Fruit fly (Drosophila melanogaster) whole organism, larva: ENCODE data around the gene ATPsynD.

Source experiments
- noc ChIP-seq: fragments of 200-800 bp; sonication (Bioruptor generic); optimal IDR thresholded peaks from 3 replicates; lab custom pipeline; 2019; ENCODE audit warnings: missing biosample characterization, mild to moderate bottlenecking, missing genetic modification characterization, moderate library complexity

ATPsynD gene

dm6 chr3R:19094799-19095418, at the start of gene ATPsynD, which contains the start of gene mRpL55:
Gene ATPsynD, plus strand, starts transcription at chr3R:19095000.
Gene mRpL55, minus strand, starts transcription at chr3R:19094905.
- TF ChIP-seq noc (tag; lab: Kevin White, UChicago), result no peak

- peak; percentile 48 for TF ChIP-seq noc (tag; lab: Kevin White, UChicago)
Observed at dm6 chr3R:19051247-19051646, 43.6 kb upstream of the ATPsynD start.

dm6 chr3R:19052475-19052874, 42.3 kb upstream of the ATPsynD start:
- TF ChIP-seq noc (tag; lab: Kevin White, UChicago), result no peak

dm6 chr3R:19054839-19055238, 40.0 kb upstream of the ATPsynD start:
- TF ChIP-seq noc (tag; lab: Kevin White, UChicago), result no peak

- TF ChIP-seq noc (tag; lab: Kevin White, UChicago), result no peak
Observed at dm6 chr3R:19056884-19057283, 37.9 kb upstream of the ATPsynD start.

DNA sequence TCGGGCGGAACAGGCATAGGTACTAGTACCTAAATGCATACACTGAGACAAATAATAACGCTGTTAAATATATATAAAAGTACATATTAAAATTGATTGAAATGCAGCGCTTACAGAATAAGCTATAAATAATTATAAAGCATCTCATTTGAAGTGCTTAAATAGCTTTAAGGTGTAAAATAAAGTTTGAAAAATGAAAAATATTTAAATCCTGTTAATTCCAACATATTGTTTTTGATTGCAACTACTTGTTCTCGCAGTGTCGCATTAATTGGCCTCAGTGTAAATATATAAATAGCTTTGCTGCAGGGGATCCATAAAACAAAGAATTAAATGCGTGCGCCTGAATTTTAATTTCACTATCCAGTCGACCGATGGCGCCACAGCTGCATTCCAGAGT, 36.4 kb upstream of the ATPsynD start:
- TF ChIP-seq noc (tag; lab: Kevin White, UChicago), result no peak

- TF ChIP-seq noc (tag; lab: Kevin White, UChicago), result no peak
Observed at dm6 chr3R:19059285-19059684, 35.5 kb upstream of the ATPsynD start.

DNA sequence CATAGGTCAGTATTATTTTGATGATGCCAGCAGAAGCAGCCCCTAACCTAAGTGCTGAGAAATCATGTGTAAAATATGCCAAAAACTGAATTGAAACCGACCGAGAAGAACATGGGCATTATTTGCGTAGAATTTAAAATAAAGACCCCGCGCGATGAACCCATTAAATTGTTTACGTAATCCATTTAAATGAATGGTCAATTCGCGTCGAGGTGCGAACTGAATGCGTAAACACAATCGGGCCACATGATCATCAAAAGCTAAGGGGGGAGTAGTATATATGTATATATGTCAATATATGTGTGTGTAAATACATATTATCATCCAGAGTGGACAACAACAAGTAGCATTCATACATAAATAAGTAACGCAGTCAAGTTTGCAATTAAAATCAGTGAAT, 34.6 kb upstream of the ATPsynD start:
- TF ChIP-seq noc (tag; lab: Kevin White, UChicago), result peak; percentile 29

DNA sequence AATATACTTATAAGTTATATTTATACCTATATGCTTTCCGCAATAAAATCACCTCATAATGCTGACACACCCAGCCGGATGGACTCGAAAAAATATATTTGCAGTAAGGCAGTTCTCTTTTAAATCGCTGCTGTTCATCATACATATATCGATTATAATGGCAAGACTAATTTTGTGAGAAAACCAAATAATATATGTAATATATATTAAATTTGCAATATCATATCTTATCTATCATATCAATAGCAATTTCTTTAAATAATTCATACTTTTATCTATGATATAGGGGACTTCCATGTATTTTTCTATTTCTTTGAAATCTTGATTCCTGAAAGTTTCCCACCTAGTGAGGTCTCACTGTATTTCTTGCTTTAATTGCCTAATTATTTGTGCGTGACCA, 32.3 kb upstream of the ATPsynD start:
- peak; percentile 32 for TF ChIP-seq noc (tag; lab: Kevin White, UChicago)

- TF ChIP-seq noc (tag; lab: Kevin White, UChicago), result no peak
Observed at dm6 chr3R:19064037-19064664, 30.6 kb upstream of the ATPsynD start.

dm6 chr3R:19065474-19065873, 29.3 kb upstream of the ATPsynD start:
- no peak for TF ChIP-seq noc (tag; lab: Kevin White, UChicago)

DNA sequence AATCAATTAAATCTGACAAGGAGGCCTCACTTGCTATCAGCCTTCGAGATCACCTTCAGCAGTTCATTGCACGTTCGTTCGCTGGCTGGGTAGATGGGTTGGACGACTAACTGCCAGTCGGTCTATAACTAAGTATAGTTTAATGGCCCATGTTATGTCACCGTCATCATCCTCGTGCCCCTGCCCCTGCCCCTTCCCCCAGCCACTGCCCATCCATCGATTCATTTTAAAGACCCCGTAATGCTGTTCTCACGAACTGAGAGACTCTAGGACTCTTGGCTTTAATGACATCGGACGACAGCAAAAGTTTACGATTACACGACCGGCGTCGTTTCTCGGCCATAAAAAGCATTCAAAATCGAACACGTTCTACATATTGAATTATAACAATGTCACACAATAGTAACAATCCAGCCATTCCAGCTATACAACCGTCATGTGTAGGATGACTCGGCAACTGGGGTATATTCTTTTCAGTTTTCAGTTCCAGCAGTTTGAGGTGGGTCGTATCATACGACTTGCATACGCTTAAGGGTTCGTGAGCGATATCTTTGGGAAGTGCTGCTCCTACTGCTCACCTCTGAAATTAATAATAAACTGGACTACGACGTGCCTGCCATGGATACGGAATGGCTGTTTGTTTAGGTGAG, 27.7 kb upstream of the ATPsynD start:
- TF ChIP-seq noc (tag; lab: Kevin White, UChicago), result no peak

DNA sequence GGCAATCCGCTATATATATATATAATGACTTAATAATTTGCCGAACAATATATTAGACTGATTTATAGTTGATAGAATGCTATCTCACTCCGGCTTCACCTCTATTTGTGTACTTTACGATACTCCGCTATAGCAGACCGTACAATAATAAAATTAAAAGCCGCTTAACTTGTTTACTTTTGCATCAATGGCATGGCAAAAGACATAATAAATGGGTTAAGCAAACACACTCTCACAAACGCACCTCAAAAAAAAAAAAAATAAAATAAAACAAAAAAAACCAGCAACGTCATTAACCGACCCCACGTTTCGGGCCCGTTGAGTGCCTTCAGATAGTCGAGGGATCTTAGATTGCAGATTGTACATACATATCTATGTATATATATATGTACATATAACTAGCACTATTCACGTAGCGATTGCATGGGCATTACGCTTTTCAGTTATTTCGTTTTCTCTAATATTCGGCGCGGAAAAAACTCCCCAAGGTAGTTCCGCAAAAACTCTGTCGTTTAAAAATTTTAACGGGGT, 26.9 kb upstream of the ATPsynD start:
- no peak for TF ChIP-seq noc (tag; lab: Kevin White, UChicago)

dm6 chr3R:19069740-19070139, 25.1 kb upstream of the ATPsynD start:
- TF ChIP-seq noc (tag; lab: Kevin White, UChicago), result no peak

- TF ChIP-seq noc (tag; lab: Kevin White, UChicago), result no peak
Observed at dm6 chr3R:19070222-19070949, 24.4 kb upstream of the ATPsynD start.

- TF ChIP-seq noc (tag; lab: Kevin White, UChicago), result no peak
Observed at dm6 chr3R:19071951-19072350, 22.8 kb upstream of the ATPsynD start.
